3 worm cellular contexts compared by ENCODE assay signal in genomic region chrII:2273750-2274149, ce11.
TF ChIP-seq lines count a peak whose summit lies in the region.

No protein-coding gene starts in this region.

TF ChIP-seq in whole organism, L4 larva, 104 proteins besides CTCF, POLR2A, EP300 and RAD21:
- TF ChIP-seq set-16 (GFP tag; IDR thresholded peaks at IDR 0.05; lab: Robert Waterston, UW) (peak; percentile 86), ceh-82 (tag; optimal IDR thresholded peaks at IDR 0.05; lab: Kevin White, UChicago) (no peak), ceh-32 (tag; optimal IDR thresholded peaks at IDR 0.05; lab: Kevin White, UChicago; ENCODE audit: poor library complexity) (no peak), egl-43 (GFP tag; IDR thresholded peaks at IDR 0.05; lab: Robert Waterston, UW) (0 out of 2 replicates have a peak, but pooled peaks have one; percentile 50), ZK337.2 (GFP tag; IDR thresholded peaks at IDR 0.05; lab: Robert Waterston, UW) (0 out of 2 replicates have a peak, but pooled peaks have one; percentile 35), nhr-41 (GFP tag; IDR thresholded peaks at IDR 0.05; lab: Robert Waterston, UW) (no peak), aha-1 (tag; lab: Kevin White, UChicago) (peak; percentile 28)

TF ChIP-seq in whole organism, late embryonic, 69 proteins besides CTCF, POLR2A, EP300 and RAD21:
- TF ChIP-seq fkh-10 (GFP tag; optimal IDR thresholded peaks at IDR 0.05; lab: Kevin White, UChicago) (no peak), hlh-6 (tag; optimal IDR thresholded peaks at IDR 0.05; lab: Kevin White, UChicago) (peak; percentile 15), ceh-6 (GFP tag; optimal IDR thresholded peaks at IDR 0.05; lab: Kevin White, UChicago) (no peak)
TF ChIP-seq in whole organism, late embryonic: peak in this region for 1.

TF ChIP-seq in whole organism, young adult, 124 proteins besides CTCF, POLR2A, EP300 and RAD21:
- TF ChIP-seq ztf-26 (tag; optimal IDR thresholded peaks at IDR 0.05; lab: Kevin White, UChicago) (no peak), mcd-1 (GFP tag; IDR thresholded peaks at IDR 0.05; lab: Robert Waterston, UW) (peak; percentile 29; the same call in 1 of the 2 replicates), zfh-2 (GFP tag; conservative IDR thresholded peaks at IDR 0.05; lab: Robert Waterston, UW) (peak; percentile 86), B0035.1 (tag; optimal IDR thresholded peaks at IDR 0.05; lab: Kevin White, UChicago) (no peak), ekl-4 (GFP tag; IDR thresholded peaks at IDR 0.05; lab: Robert Waterston, UW) (no peak), hlh-26 (GFP tag; conservative IDR thresholded peaks at IDR 0.05; lab: Robert Waterston, UW) (no peak), B0336.3 (GFP tag; IDR thresholded peaks at IDR 0.05; lab: Robert Waterston, UW) (0 out of 2 replicates have a peak, but pooled peaks have one; percentile 25), lin-35 (GFP tag; optimal IDR thresholded peaks at IDR 0.05; lab: Kevin White, UChicago) (no peak), egrh-3 (GFP tag; IDR thresholded peaks at IDR 0.05; lab: Robert Waterston, UW) (peak; percentile 67; the same call in 1 of the 2 replicates), akir-1 (GFP tag; optimal IDR thresholded peaks at IDR 0.05; lab: Kevin White, UChicago) (no peak)
